Fruit fly (Drosophila melanogaster): ENCODE results near the gene CG15260.
A peak's percentile ranks its signal among the peaks of the same experiment; 100 is the strongest.

The CG15260 gene

DNA sequence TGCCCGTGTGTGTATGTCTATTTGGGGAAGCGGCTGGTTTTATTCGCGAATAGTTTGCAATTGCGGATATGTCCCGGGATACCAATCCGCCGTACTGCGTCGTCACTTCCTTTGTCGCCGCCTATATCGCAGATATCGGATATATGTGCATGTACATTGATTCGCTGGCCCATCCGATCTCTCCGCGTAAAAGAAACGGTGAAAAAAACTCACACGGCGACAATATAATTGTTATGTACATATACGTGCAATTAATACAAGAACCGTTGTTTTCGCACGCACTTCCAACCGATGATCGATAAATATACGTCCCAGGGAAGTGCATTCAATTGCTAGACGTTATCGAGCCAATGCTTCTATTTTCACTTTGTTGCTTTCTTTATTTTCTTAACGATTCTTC lies 20.7 kb downstream of the CG15260 start:
- TF ChIP-seq ATbp (GFP tag; optimal IDR thresholded peaks at IDR 0.05) = no peak
- peak; percentile 8 for TF ChIP-seq nom (GFP tag; optimal IDR thresholded peaks at IDR 0.05)
- peak; percentile 41 for TF ChIP-seq Med (GFP tag)
- no peak for TF ChIP-seq dimm (GFP tag; IDR thresholded peaks at IDR 0.05)
- TF ChIP-seq slp2 (GFP tag; optimal IDR thresholded peaks at IDR 0.05) = no peak
- TF ChIP-seq CG15479 (GFP tag; optimal IDR thresholded peaks at IDR 0.05) = peak; percentile 21
- no peak for TF ChIP-seq CG8478 (optimal IDR thresholded peaks at IDR 0.05)
- TF ChIP-seq row (GFP tag; IDR thresholded peaks at IDR 0.05) = no peak
- no peak for TF ChIP-seq Asciz (GFP tag; optimal IDR thresholded peaks at IDR 0.05)
- no peak for TF ChIP-seq CG11696 (GFP tag; IDR thresholded peaks at IDR 0.05)
- TF ChIP-seq zen2 (GFP tag; IDR thresholded peaks at IDR 0.05; ENCODE audit: partially characterized antibody) = no peak
- TF ChIP-seq Awh (GFP tag; IDR thresholded peaks at IDR 0.05) = 0 out of 2 replicates have a peak, but pooled peaks have one; percentile 16
- TF ChIP-seq CG17802 (tag; optimal IDR thresholded peaks at IDR 0.05) = no peak
- no peak for TF ChIP-seq Sry-δ (GFP tag; optimal IDR thresholded peaks at IDR 0.05)

DNA sequence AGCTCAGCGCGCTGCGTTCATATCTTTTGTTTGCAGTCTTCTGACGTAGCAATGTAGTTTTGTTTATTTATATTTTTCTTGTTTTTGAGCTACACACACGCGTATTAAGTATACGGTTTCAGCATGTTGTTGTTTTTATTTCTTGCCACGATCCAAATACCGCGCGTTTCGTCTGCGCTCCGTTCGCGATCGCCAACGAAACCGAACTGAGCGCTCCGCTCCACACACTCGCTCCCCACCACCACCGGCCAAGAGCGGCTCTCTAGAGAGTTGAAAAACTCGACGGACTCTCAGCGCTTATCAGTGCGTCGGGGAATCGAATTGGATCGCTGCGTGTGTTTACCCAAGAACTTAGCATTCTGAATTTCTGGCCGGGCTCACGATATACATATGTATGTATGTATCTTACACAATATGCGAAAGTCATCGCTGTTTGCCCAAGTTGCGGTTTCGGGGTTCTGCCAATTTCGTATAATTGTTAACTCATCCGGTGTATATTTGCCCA lies 27.5 kb downstream of the CG15260 start, which contains the start of gene yuri:
TSS of gene yuri (minus strand) at position 210 of the 505 bp plus-strand sequence.
- peak; percentile 14 for TF ChIP-seq Spps (tag; optimal IDR thresholded peaks at IDR 0.05)
- peak; percentile 13 for TF ChIP-seq CG11723 (GFP tag; optimal IDR thresholded peaks at IDR 0.05)
- TF ChIP-seq CG11247 (GFP tag; IDR thresholded peaks at IDR 0.05) = no peak
- no peak for TF ChIP-seq tx (GFP tag; optimal IDR thresholded peaks at IDR 0.05)
- peak; percentile 16 for TF ChIP-seq CG7786 (GFP tag; optimal IDR thresholded peaks at IDR 0.05)
- no peak for TF ChIP-seq CG1832 (GFP tag; optimal IDR thresholded peaks at IDR 0.05)
- TF ChIP-seq stc (GFP tag; IDR thresholded peaks at IDR 0.05) = peak; percentile 31; the same call in 1 of the 2 replicates
- peak; percentile 27 for TF ChIP-seq CG12219 (GFP tag; optimal IDR thresholded peaks at IDR 0.05)
- no peak for TF ChIP-seq ttk (GFP tag; IDR thresholded peaks at IDR 0.05)
- TF ChIP-seq dpn (GFP tag; optimal IDR thresholded peaks at IDR 0.05) = no peak
- TF ChIP-seq Med (GFP tag) = peak; percentile 89
- TF ChIP-seq CG9932 (GFP tag; IDR thresholded peaks at IDR 0.05) = no peak
- TF ChIP-seq CG2116 (GFP tag; optimal IDR thresholded peaks at IDR 0.05) = no peak
- peak; percentile 53; the same call in 1 of the 2 replicates for TF ChIP-seq sna (GFP tag; IDR thresholded peaks at IDR 0.05; ENCODE audit: partially characterized antibody)
- TF ChIP-seq Ssrp (tag; optimal IDR thresholded peaks at IDR 0.05) = no peak
- TF ChIP-seq cad (GFP tag; optimal IDR thresholded peaks at IDR 0.05) = no peak
- TF ChIP-seq MBD-R2 (GFP tag; IDR thresholded peaks at IDR 0.05) = 0 out of 2 replicates have a peak, but pooled peaks have one; percentile 31
- TF ChIP-seq Chrac-16 (GFP tag; optimal IDR thresholded peaks at IDR 0.05) = no peak
- TF ChIP-seq esg (GFP tag; conservative IDR thresholded peaks at IDR 0.05) = no peak
- TF ChIP-seq wdn (GFP tag; IDR thresholded peaks at IDR 0.05) = 0 out of 2 replicates have a peak, but pooled peaks have one; percentile 39
- TF ChIP-seq CoRest (tag; optimal IDR thresholded peaks at IDR 0.05) = no peak
- no peak for TF ChIP-seq CG4730 (GFP tag; IDR thresholded peaks at IDR 0.05)
- TF ChIP-seq z (GFP tag; IDR thresholded peaks at IDR 0.05) = peak; percentile 39; the same call in 1 of the 3 replicates
- TF ChIP-seq toy (GFP tag; IDR thresholded peaks at IDR 0.05) = no peak
- no peak for TF ChIP-seq Dp (GFP tag; optimal IDR thresholded peaks at IDR 0.05)
- peak; percentile 17; the same call in 1 of the 3 replicates for TF ChIP-seq ken (GFP tag; IDR thresholded peaks at IDR 0.05)
- no peak for TF ChIP-seq pnt (GFP tag; optimal IDR thresholded peaks at IDR 0.05)
- no peak for TF ChIP-seq wek (GFP tag; optimal IDR thresholded peaks at IDR 0.05)
- TF ChIP-seq CG10431 (GFP tag; optimal IDR thresholded peaks at IDR 0.05) = peak; percentile 60
- no peak for TF ChIP-seq Gsc (GFP tag; IDR thresholded peaks at IDR 0.05)
- TF ChIP-seq CG7928 (GFP tag; optimal IDR thresholded peaks at IDR 0.05) = peak; percentile 27
- peak; percentile 10 for TF ChIP-seq MESR4 (GFP tag; optimal IDR thresholded peaks at IDR 0.05)
- no peak for TF ChIP-seq tll (GFP tag; optimal IDR thresholded peaks at IDR 0.05)
- peak; percentile 55 for TF ChIP-seq fd64A (GFP tag; optimal IDR thresholded peaks at IDR 0.05)
- TF ChIP-seq Dbx (GFP tag; IDR thresholded peaks at IDR 0.05) = peak; percentile 68; the same call in 2 of the 3 replicates
- no peak for TF ChIP-seq pzg (GFP tag; optimal IDR thresholded peaks at IDR 0.05)
- no peak for TF ChIP-seq CG4820 (GFP tag; optimal IDR thresholded peaks at IDR 0.05)

Data from whole organism, embryonic.